Fruit fly (Drosophila melanogaster): ENCODE results near the gene Pde1c.

Gene Pde1c

DNA sequence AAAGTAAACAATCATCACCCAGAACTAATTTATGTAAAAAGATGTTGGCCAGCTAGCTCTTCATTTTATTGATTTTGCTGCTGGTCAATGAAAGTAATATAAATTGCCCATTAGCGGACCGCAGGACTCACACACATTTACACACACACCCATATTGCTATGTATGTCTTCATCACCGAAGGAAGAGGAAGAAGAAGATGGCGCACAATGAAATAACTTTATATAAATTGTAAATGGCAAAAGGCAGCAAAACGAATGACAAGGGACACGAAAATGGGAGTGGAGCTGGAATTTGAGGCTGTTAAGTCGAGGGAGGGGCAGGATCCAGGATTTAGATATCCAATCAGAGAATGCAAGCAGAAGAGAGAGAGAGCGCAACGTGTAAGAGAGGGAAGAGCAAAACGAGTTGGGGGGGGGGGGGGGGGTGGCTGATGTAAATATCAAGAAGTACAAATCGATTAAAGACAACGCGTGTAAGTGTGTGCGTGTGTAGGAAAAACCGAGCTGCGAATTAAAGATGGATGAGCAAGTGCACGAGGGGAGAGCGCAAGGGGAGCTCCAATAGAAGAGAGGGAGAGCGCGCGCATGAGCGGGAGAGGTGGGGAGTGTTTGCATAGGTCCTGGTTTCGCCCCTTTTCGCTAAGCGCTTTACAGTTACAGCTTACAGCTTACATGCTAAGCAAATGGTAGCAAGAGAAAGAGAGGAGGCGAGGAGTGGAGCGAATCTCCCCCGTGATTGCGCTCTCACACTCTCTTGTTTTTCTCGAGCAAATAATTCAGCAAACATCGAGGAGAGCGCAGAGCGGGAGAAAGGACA lies 123.9 kb downstream of the Pde1c start:
- TF ChIP-seq CG1832 (GFP tag; optimal IDR thresholded peaks at IDR 0.05) (peak; percentile 19), CG3163 (GFP tag; optimal IDR thresholded peaks at IDR 0.05) (peak; percentile 35), CG34422 (GFP tag; IDR thresholded peaks at IDR 0.05) (0 out of 3 replicates have a peak, but pooled peaks have one; percentile 26), abd-A (tag; optimal IDR thresholded peaks at IDR 0.05) (peak; percentile 94), Hr39 (optimal IDR thresholded peaks at IDR 0.05) (peak; percentile 29), HLH4C (GFP tag; IDR thresholded peaks at IDR 0.05; ENCODE audit: partially characterized antibody) (0 out of 3 replicates have a peak, but pooled peaks have one; percentile 23), ewg (GFP tag; optimal IDR thresholded peaks at IDR 0.05) (peak; percentile 86), CG17385 (GFP tag; optimal IDR thresholded peaks at IDR 0.05) (peak; percentile 56), Hmr (GFP tag; optimal IDR thresholded peaks at IDR 0.05) (no peak), psq (GFP tag; optimal IDR thresholded peaks at IDR 0.05) (peak; percentile 6), Rfx (GFP tag; IDR thresholded peaks at IDR 0.05) (0 out of 2 replicates have a peak, but pooled peaks have one; percentile 5), Poxn (GFP tag; IDR thresholded peaks at IDR 0.05) (no peak), Nf-YC (tag; optimal IDR thresholded peaks at IDR 0.05) (peak; percentile 66), Ssrp (tag; optimal IDR thresholded peaks at IDR 0.05) (no peak), Dref (GFP tag; IDR thresholded peaks at IDR 0.05) (no peak), Nf-YA (GFP tag; IDR thresholded peaks at IDR 0.05) (no peak), az2 (GFP tag; optimal IDR thresholded peaks at IDR 0.05) (no peak), ase (GFP tag; IDR thresholded peaks at IDR 0.05) (no peak), Deaf1 (tag; optimal IDR thresholded peaks at IDR 0.05) (peak; percentile 60), Med (GFP tag) (peak; percentile 59), pan (optimal IDR thresholded peaks at IDR 0.05) (no peak), pan (GFP tag; optimal IDR thresholded peaks at IDR 0.05 in 1 of 2, IDR thresholded peaks at IDR 0.05 in 1 of 2) (no peak), CG8944 (GFP tag; optimal IDR thresholded peaks at IDR 0.05) (no peak), crol (GFP tag; IDR thresholded peaks at IDR 0.05) (peak; percentile 99), sens (GFP tag) (peak; percentile 27), bigmax (GFP tag; optimal IDR thresholded peaks at IDR 0.05) (no peak), Trl (optimal IDR thresholded peaks at IDR 0.05) (peak; percentile 75 to 86), Trl (GFP tag; optimal IDR thresholded peaks at IDR 0.05) (no peak), dimm (GFP tag; IDR thresholded peaks at IDR 0.05) (no peak), CG6175 (GFP tag; IDR thresholded peaks at IDR 0.05) (no peak), CG18764 (GFP tag; optimal IDR thresholded peaks at IDR 0.05) (no peak), yki (optimal IDR thresholded peaks at IDR 0.05) (peak; percentile 33), onecut (GFP tag; IDR thresholded peaks at IDR 0.05) (peak; percentile 88), pros (GFP tag; optimal IDR thresholded peaks at IDR 0.05) (peak; percentile 47), gcm2 (GFP tag; optimal IDR thresholded peaks at IDR 0.05) (no peak), CG11695 (GFP tag; IDR thresholded peaks at IDR 0.05) (0 out of 3 replicates have a peak, but pooled peaks have one; percentile 31), chinmo (GFP tag; IDR thresholded peaks at IDR 0.05; ENCODE audit: partially characterized antibody) (0 out of 4 replicates have a peak, but pooled peaks have one; percentile 46), cg (GFP tag; optimal IDR thresholded peaks at IDR 0.05) (peak; percentile 33), insv (GFP tag; optimal IDR thresholded peaks at IDR 0.05) (peak in 1 of 2 experiments; percentile 32), bsh (GFP tag; optimal IDR thresholded peaks at IDR 0.05) (peak in 1 of 2 experiments; percentile 11), Dll (GFP tag; IDR thresholded peaks at IDR 0.05; ENCODE audit: partially characterized antibody) (0 out of 4 replicates have a peak, but pooled peaks have one; percentile 23), CG34224 (GFP tag; IDR thresholded peaks at IDR 0.05; ENCODE audit: partially characterized antibody) (0 out of 3 replicates have a peak, but pooled peaks have one; percentile 33), Nf-YB (GFP tag; optimal IDR thresholded peaks at IDR 0.05) (peak; percentile 57), gfzf (GFP tag; optimal IDR thresholded peaks at IDR 0.05) (no peak), nom (GFP tag; optimal IDR thresholded peaks at IDR 0.05) (peak; percentile 28), CG10431 (GFP tag; optimal IDR thresholded peaks at IDR 0.05) (peak; percentile 15), CG13894 (tag; optimal IDR thresholded peaks at IDR 0.05) (peak; percentile 37), seq (GFP tag; IDR thresholded peaks at IDR 0.05) (peak; percentile 11; the same call in 1 of the 2 replicates), Drgx (GFP tag; IDR thresholded peaks at IDR 0.05) (0 out of 2 replicates have a peak, but pooled peaks have one; percentile 20)
